Worm (Caenorhabditis elegans): ENCODE measurements around the gene klc-2.

klc-2 gene

ce11 chrV:5592323-5592722, 11.1 kb upstream of the klc-2 start, which contains the start of gene vps-37 (continued):
- no peak for TF ChIP-seq elt-3 (tag; optimal IDR thresholded peaks at IDR 0.05)
- TF ChIP-seq ztf-4 (tag; optimal IDR thresholded peaks at IDR 0.05), result no peak
- TF ChIP-seq aly-2 (tag; optimal IDR thresholded peaks at IDR 0.05), result no peak
- TF ChIP-seq tbx-2 (tag; optimal IDR thresholded peaks at IDR 0.05), result no peak
- TF ChIP-seq pha-4 (tag; optimal IDR thresholded peaks at IDR 0.05), result peak; percentile 90
- TF ChIP-seq snpc-4 (tag; optimal IDR thresholded peaks at IDR 0.05), result peak; percentile 79

ce11 chrV:5591887-5592286, 10.7 kb upstream of the klc-2 start:
- TF ChIP-seq fkh-2 (tag; optimal IDR thresholded peaks at IDR 0.05), result no peak
- TF ChIP-seq ceh-9 (tag; optimal IDR thresholded peaks at IDR 0.05), result no peak
- peak; percentile 1 for TF ChIP-seq nhr-43 (tag; optimal IDR thresholded peaks at IDR 0.05; ENCODE audit: poor library complexity, severe bottlenecking)
- no peak for TF ChIP-seq skn-1 (tag; optimal IDR thresholded peaks at IDR 0.05)
- TF ChIP-seq nhr-237 (tag; optimal IDR thresholded peaks at IDR 0.05), result no peak
- no peak for TF ChIP-seq jun-1 (tag; optimal IDR thresholded peaks at IDR 0.05)

ce11 chrV:5587955-5588354, 6.7 kb upstream of the klc-2 start:
- TF ChIP-seq ceh-28 (tag; optimal IDR thresholded peaks at IDR 0.05) (no peak), pha-4 (tag; optimal IDR thresholded peaks at IDR 0.05) (no peak), snpc-4 (tag; optimal IDR thresholded peaks at IDR 0.05) (no peak), jun-1 (tag; optimal IDR thresholded peaks at IDR 0.05) (no peak), hmg-11 (tag; optimal IDR thresholded peaks at IDR 0.05) (no peak), ztf-4 (tag; optimal IDR thresholded peaks at IDR 0.05) (no peak), lin-15B (tag; optimal IDR thresholded peaks at IDR 0.05) (no peak), nhr-43 (tag; optimal IDR thresholded peaks at IDR 0.05; ENCODE audit: poor library complexity, severe bottlenecking) (no peak), unc-62 (GFP tag; optimal IDR thresholded peaks at IDR 0.05) (no peak), ceh-9 (tag; optimal IDR thresholded peaks at IDR 0.05) (no peak), ZK546.5 (tag; optimal IDR thresholded peaks at IDR 0.05) (no peak), skn-1 (tag; optimal IDR thresholded peaks at IDR 0.05) (no peak)

ce11 chrV:5587042-5587441, 5.8 kb upstream of the klc-2 start:
- TF ChIP-seq snpc-4 (tag; optimal IDR thresholded peaks at IDR 0.05) (peak; percentile 96), nhr-25 (tag; optimal IDR thresholded peaks at IDR 0.05) (peak; percentile 41), daf-12 (tag; optimal IDR thresholded peaks at IDR 0.05) (no peak), hmg-11 (tag; optimal IDR thresholded peaks at IDR 0.05) (peak; percentile 2)

- TF ChIP-seq egl-5 (tag; optimal IDR thresholded peaks at IDR 0.05) (no peak), nhr-23 (tag; optimal IDR thresholded peaks at IDR 0.05) (no peak), R02D3.7 (tag; optimal IDR thresholded peaks at IDR 0.05) (no peak), aly-2 (tag; optimal IDR thresholded peaks at IDR 0.05) (no peak), nhr-28 (tag; optimal IDR thresholded peaks at IDR 0.05) (no peak), nhr-67 (tag; optimal IDR thresholded peaks at IDR 0.05) (no peak)
Measured at ce11 chrV:5584833-5585232, 3.6 kb upstream of the klc-2 start, which contains the start of gene CD4.11. CD4.11 (plus strand) TSS chrV:5585133.

ce11 chrV:5584293-5584776, 3.1 kb upstream of the klc-2 start, which contains the start of gene pas-6:
pas-6 (minus strand) TSS chrV:5584343.
- TF ChIP-seq mdl-1 (tag; optimal IDR thresholded peaks at IDR 0.05) (no peak), sea-2 (GFP tag; optimal IDR thresholded peaks at IDR 0.05) (no peak), elt-3 (tag; optimal IDR thresholded peaks at IDR 0.05) (no peak), egl-5 (tag; optimal IDR thresholded peaks at IDR 0.05) (peak; percentile 23), pha-4 (tag; optimal IDR thresholded peaks at IDR 0.05) (peak; percentile 46), lin-39 (tag; optimal IDR thresholded peaks at IDR 0.05) (no peak), ZK546.5 (tag; optimal IDR thresholded peaks at IDR 0.05) (no peak), nfya-1 (tag; optimal IDR thresholded peaks at IDR 0.05; ENCODE audit: insufficient read depth) (peak; percentile 79), lin-15B (tag; optimal IDR thresholded peaks at IDR 0.05) (peak; percentile 29), snpc-4 (tag; optimal IDR thresholded peaks at IDR 0.05) (peak; percentile 15), skn-1 (tag; optimal IDR thresholded peaks at IDR 0.05) (peak; percentile 72)

ce11 chrV:5582860-5583259, 1.6 kb upstream of the klc-2 start:
- TF ChIP-seq nfya-1 (tag; optimal IDR thresholded peaks at IDR 0.05; ENCODE audit: insufficient read depth) (peak; percentile 9), elt-1 (tag; optimal IDR thresholded peaks at IDR 0.05) (no peak), nhr-25 (tag; optimal IDR thresholded peaks at IDR 0.05) (no peak), unc-62 (GFP tag; optimal IDR thresholded peaks at IDR 0.05) (no peak), ama-1 (optimal IDR thresholded peaks at IDR 0.05) (peak; percentile 46), ZK546.5 (tag; optimal IDR thresholded peaks at IDR 0.05) (no peak), nhr-77 (tag; optimal IDR thresholded peaks at IDR 0.05) (no peak), lin-39 (tag; optimal IDR thresholded peaks at IDR 0.05) (peak; percentile 71), snpc-4 (tag; optimal IDR thresholded peaks at IDR 0.05) (no peak), ceh-9 (tag; optimal IDR thresholded peaks at IDR 0.05) (no peak)

All from whole organism, L3 larva.